Worm (Caenorhabditis elegans): Measurements from ENCODE around the gene oac-39.

- TF ChIP-seq ref-1 (GFP tag; conservative IDR thresholded peaks at IDR 0.05) (no peak), klf-2 (GFP tag; conservative IDR thresholded peaks at IDR 0.05) (no peak), T22C8.4 (GFP tag; IDR thresholded peaks at IDR 0.05) (no peak), tab-1 (GFP tag; IDR thresholded peaks at IDR 0.05) (no peak), ztf-23 (GFP tag; IDR thresholded peaks at IDR 0.05) (no peak), ztf-29 (GFP tag; IDR thresholded peaks at IDR 0.05) (no peak), flt-1 (GFP tag; IDR thresholded peaks at IDR 0.05) (no peak), cog-1 (tag; optimal IDR thresholded peaks at IDR 0.05) (no peak)
These were observed 44.2 kb upstream of the oac-39 start for ce11 chrV:295802-296201.

All from whole organism, midembryonic.